Fruit fly (Drosophila melanogaster): Measurements from ENCODE around the gene CG3638.

Gene CG3638

dm6 chrX:1216681-1217080 is 19.8 kb downstream of the CG3638 start:
- TF ChIP-seq fd96Ca (GFP tag; IDR thresholded peaks at IDR 0.05): no peak
- TF ChIP-seq Ets98B (GFP tag; IDR thresholded peaks at IDR 0.05): 0 out of 2 replicates have a peak, but pooled peaks have one; percentile 16
- peak; percentile 43; the same call in 1 of the 3 replicates for TF ChIP-seq CG4496 (GFP tag; IDR thresholded peaks at IDR 0.05)
- TF ChIP-seq CG12605 (GFP tag; IDR thresholded peaks at IDR 0.05): peak; percentile 29; the same call in 1 of the 2 replicates

DNA sequence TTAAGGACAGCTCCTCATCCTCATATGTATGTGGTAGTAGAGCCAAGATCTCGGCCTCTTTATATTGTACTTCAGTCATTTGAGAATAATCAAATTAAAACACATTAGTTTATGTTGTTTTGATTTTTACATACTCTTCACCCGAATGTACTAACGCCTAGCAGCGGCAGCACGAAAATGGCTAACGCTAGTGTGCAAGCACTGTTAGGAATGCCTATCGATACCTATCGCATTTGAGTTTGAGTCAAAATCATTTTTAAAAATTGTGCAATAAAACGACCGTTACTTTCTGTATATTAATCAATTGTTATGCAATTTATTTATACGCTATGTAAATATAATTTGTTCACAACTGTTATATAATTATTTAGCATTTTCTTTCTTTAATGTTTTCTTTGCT is 21.5 kb downstream of the CG3638 start, which contains the start of gene CG11398:
CG11398 (minus strand) TSS at position 157 of the 400 bp plus-strand sequence.
- TF ChIP-seq D1 (tag; optimal IDR thresholded peaks at IDR 0.05) (no peak), fd96Ca (GFP tag; IDR thresholded peaks at IDR 0.05) (no peak), CG32121 (GFP tag; IDR thresholded peaks at IDR 0.05) (no peak), CG14655 (GFP tag; optimal IDR thresholded peaks at IDR 0.05) (no peak), EcR (GFP tag; optimal IDR thresholded peaks at IDR 0.05) (no peak), CG12605 (GFP tag; IDR thresholded peaks at IDR 0.05) (no peak), Ets98B (GFP tag; IDR thresholded peaks at IDR 0.05) (no peak), CG15710 (tag; optimal IDR thresholded peaks at IDR 0.05) (no peak), CG9948 (tag; optimal IDR thresholded peaks at IDR 0.05) (no peak), gl (tag; optimal IDR thresholded peaks at IDR 0.05) (no peak), Pif1A (GFP tag; optimal IDR thresholded peaks at IDR 0.05) (no peak), CG4496 (GFP tag; IDR thresholded peaks at IDR 0.05) (no peak), CG17806 (tag; optimal IDR thresholded peaks at IDR 0.05) (no peak), rn (GFP tag; IDR thresholded peaks at IDR 0.05) (no peak), CG8159 (tag; optimal IDR thresholded peaks at IDR 0.05) (no peak), Pif1B (GFP tag; optimal IDR thresholded peaks at IDR 0.05) (no peak), Snoo (tag; optimal IDR thresholded peaks at IDR 0.05) (no peak)

DNA sequence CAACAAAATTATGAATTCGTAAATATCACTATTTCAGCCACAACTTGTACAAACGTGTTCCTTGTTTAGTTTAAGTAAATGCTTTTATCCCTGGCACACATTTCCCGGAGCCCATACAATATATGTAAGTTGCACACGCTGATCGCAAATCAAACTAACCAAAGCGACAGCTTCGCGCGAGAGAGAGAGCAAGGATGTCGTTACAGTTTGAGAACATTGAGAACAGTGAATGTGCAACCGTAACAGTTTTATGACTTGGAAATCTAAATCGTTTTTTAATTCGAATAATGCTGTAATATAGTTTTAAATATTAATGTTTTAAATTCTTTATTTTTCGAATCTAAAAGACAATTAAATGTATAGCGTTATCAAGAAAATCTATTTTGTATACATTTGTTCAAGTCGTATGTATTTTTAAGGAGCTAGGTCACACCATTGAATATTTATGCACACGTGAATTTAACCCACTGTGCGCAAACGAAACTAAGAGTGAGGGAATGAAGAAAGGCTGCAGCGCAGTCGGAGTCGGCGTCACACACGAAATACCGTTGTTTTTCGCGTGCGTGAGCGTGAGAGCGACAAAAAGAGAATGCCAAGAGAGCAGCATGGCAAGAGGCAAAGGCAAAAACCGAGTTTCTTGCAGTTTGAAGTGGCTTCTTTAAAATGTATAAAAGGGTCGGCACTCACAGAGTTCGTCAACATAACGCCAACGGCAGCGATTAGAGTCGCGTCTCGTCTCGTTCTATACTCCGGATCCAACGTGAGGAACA is 27.0 kb downstream of the CG3638 start, which contains the start of gene CG11382:
CG11382 (plus strand) TSS at position 720 of the 770 bp plus-strand sequence.
- no peak for TF ChIP-seq Snoo (tag; optimal IDR thresholded peaks at IDR 0.05)
- TF ChIP-seq gl (tag; optimal IDR thresholded peaks at IDR 0.05): no peak
- TF ChIP-seq fd96Ca (GFP tag; IDR thresholded peaks at IDR 0.05): no peak
- no peak for TF ChIP-seq Pif1A (GFP tag; optimal IDR thresholded peaks at IDR 0.05)
- TF ChIP-seq CG34367 (tag; optimal IDR thresholded peaks at IDR 0.05): no peak
- peak; percentile 8 for TF ChIP-seq CG8159 (tag; optimal IDR thresholded peaks at IDR 0.05)
- no peak for TF ChIP-seq CG13204 (GFP tag; optimal IDR thresholded peaks at IDR 0.05)
- TF ChIP-seq EcR (GFP tag; optimal IDR thresholded peaks at IDR 0.05): no peak
- no peak for TF ChIP-seq CG12605 (GFP tag; IDR thresholded peaks at IDR 0.05)
- TF ChIP-seq CG17806 (tag; optimal IDR thresholded peaks at IDR 0.05): no peak
- peak; percentile 16 for TF ChIP-seq CG9948 (tag; optimal IDR thresholded peaks at IDR 0.05)
- TF ChIP-seq CG14655 (GFP tag; optimal IDR thresholded peaks at IDR 0.05): no peak

DNA sequence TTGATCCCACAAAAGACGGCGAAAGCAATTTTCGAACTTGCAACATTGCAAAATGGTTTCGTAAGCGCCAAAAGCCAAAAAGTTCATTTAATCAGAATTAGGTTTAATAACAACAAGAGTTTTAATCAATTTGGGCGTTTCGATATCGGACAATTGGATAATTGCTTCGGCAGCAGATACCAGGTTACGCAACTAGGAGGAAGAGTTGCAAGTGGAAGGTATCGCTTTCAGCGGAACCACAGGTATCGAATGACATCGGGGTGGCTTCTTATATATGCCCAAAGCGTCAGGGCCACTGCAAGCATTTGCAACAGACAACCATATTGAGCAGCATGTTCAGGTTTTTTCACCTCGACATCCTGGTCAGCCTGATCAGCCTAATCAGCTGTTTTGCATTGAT is 30.0 kb downstream of the CG3638 start, which contains the start of gene CG14624:
CG14624 (plus strand) TSS at position 301 of the 400 bp plus-strand sequence.
- TF ChIP-seq CG9948 (tag; optimal IDR thresholded peaks at IDR 0.05) (no peak), EcR (GFP tag; optimal IDR thresholded peaks at IDR 0.05) (no peak), CG4496 (GFP tag; IDR thresholded peaks at IDR 0.05) (no peak), CG13204 (GFP tag; optimal IDR thresholded peaks at IDR 0.05) (no peak), CG12605 (GFP tag; IDR thresholded peaks at IDR 0.05) (no peak), gl (tag; optimal IDR thresholded peaks at IDR 0.05) (no peak), CG34367 (tag; optimal IDR thresholded peaks at IDR 0.05) (no peak)

DNA sequence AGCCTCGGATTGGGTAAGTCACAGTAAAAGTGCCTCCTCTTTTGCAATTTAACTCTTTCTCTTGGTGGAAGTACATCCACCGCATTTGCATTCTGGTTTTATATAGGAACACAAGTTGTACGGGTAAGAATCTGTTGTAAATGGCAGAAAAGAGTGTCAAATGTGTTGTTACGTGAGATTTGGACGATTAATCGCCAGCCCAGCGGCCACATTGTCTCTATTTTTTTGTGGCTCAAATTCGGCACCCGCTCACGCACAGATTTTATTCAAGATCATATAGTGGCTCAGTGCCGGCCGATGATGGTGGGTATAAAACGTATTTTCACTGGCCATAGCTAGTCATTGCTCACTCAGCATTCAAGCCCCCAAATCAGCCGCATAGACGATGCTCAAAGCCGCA is 33.0 kb downstream of the CG3638 start, which contains the start of gene CG11381:
CG11381 (plus strand) TSS at position 301 of the 400 bp plus-strand sequence.
- no peak for TF ChIP-seq EcR (GFP tag; optimal IDR thresholded peaks at IDR 0.05)

DNA sequence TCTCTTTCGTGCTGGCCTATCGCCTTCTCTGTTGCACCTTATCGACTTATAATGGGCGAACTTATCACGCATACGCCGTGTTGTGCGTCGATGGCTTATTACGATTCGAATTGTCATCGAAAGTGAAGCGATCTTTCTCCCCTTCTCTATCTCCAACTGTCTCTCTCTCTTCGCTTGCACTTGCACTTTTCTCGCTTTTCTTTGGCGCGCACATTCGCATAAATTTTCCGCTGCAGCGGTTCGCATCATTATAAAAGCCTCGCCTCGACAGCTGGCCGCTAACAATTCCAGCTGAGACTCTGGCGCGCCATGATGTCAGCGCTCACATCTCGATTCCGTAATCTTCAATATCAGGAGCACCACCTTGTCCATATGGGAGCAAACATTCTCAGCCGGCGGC is 37.2 kb downstream of the CG3638 start, which contains the start of gene CG14625:
CG14625 (plus strand) TSS at position 301 of the 400 bp plus-strand sequence.
- no peak for TF ChIP-seq EcR (GFP tag; optimal IDR thresholded peaks at IDR 0.05)
- no peak for TF ChIP-seq Pif1A (GFP tag; optimal IDR thresholded peaks at IDR 0.05)
- no peak for TF ChIP-seq CG9948 (tag; optimal IDR thresholded peaks at IDR 0.05)
- no peak for TF ChIP-seq CG32121 (GFP tag; IDR thresholded peaks at IDR 0.05)
- no peak for TF ChIP-seq CG8159 (tag; optimal IDR thresholded peaks at IDR 0.05)
- no peak for TF ChIP-seq CG12605 (GFP tag; IDR thresholded peaks at IDR 0.05)

DNA sequence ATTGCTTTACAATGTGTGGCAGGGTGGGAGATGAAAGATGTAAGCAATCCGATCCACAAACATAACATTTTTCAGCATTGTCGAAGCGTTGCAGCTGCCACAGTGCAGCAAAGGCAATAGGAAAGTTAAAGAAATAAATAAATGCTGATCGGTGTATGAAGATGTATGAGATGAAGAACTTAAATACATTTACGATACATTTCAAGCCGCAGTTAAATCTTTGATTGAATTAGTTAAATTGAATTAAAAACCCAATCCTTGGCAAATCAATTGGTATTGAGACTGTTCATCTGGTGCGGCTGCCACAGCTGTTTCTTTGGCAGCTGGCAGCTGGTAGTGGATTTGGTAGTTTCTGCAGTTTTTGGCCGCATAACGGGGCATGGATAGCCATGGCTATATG is 38.6 kb downstream of the CG3638 start:
- TF ChIP-seq EcR (GFP tag; optimal IDR thresholded peaks at IDR 0.05) (no peak), Ets98B (GFP tag; IDR thresholded peaks at IDR 0.05) (peak; percentile 38; the same call in 1 of the 2 replicates)

- TF ChIP-seq CG4496 (GFP tag; IDR thresholded peaks at IDR 0.05) (no peak), CG8301 (tag; optimal IDR thresholded peaks at IDR 0.05) (no peak), CG34367 (tag; optimal IDR thresholded peaks at IDR 0.05) (no peak), gl (tag; optimal IDR thresholded peaks at IDR 0.05) (no peak), Pif1A (GFP tag; optimal IDR thresholded peaks at IDR 0.05) (no peak), Pif1B (GFP tag; optimal IDR thresholded peaks at IDR 0.05) (no peak), Snoo (tag; optimal IDR thresholded peaks at IDR 0.05) (no peak), CG13204 (GFP tag; optimal IDR thresholded peaks at IDR 0.05) (no peak), D1 (tag; optimal IDR thresholded peaks at IDR 0.05) (no peak), CG15710 (tag; optimal IDR thresholded peaks at IDR 0.05) (no peak), Ets98B (GFP tag; IDR thresholded peaks at IDR 0.05) (no peak; the same call in 1 of the 2 replicates), CG8159 (tag; optimal IDR thresholded peaks at IDR 0.05) (no peak), EcR (GFP tag; optimal IDR thresholded peaks at IDR 0.05) (no peak), fd96Ca (GFP tag; IDR thresholded peaks at IDR 0.05) (no peak)
Observed at dm6 chrX:1191008-1191407, 45.5 kb downstream of the CG3638 start, which contains the start of gene CG11380. TSS of gene CG11380 (plus strand) at chrX:1191308.
